Worm (Caenorhabditis elegans) whole organism, young adult: Measurements from ENCODE around the gene dct-6.

ENCODE experiments used
- B0035.1 ChIP-seq: sonication (generic microtip); optimal IDR thresholded peaks from 2 replicates; lab custom pipeline; 2016; ENCODE audit warnings: missing genetic modification characterization, mild to moderate bottlenecking, missing compliant biosample characterization, missing genotype, missing genetic modification reagents
- K12H6.12 ChIP-seq: fragments of 200-800 bp; sonication (Bioruptor generic); optimal IDR thresholded peaks from 2 replicates; lab custom pipeline; 2018; ENCODE audit warnings: mild to moderate bottlenecking, missing genetic modification characterization, missing compliant biosample characterization
- Y67H2A.10 ChIP-seq: fragments of 200-800 bp; sonication (Bioruptor generic); conservative IDR thresholded peaks from 2 replicates; pipeline ENCODE4 v1.3.6; 2022; ENCODE audit warnings: missing genetic modification reagents, missing genetic modification characterization, missing compliant biosample characterization
- ama-1 ChIP-seq, 3 experiments: fragments of 150-350 bp in 1 of 3; sonication (generic microtip) in 2 of 3; optimal IDR thresholded peaks; 2 replicates each; lab custom pipeline; 2014 to 2018; ENCODE audit warnings: missing biosample characterization in 2 of 3, missing genetic modification characterization in 2 of 3, missing genetic modification reagents in 2 of 3
- cebp-2 ChIP-seq: fragments of 200-800 bp; sonication (Bioruptor generic); IDR thresholded peaks from 2 replicates; pipeline ENCODE4 v1.3.6; 2022; ENCODE audit warnings: missing genetic modification characterization, missing compliant biosample characterization
- hsf-1 ChIP-seq: fragments of 200-800 bp; sonication (Bioruptor generic); IDR thresholded peaks from 2 replicates; pipeline ENCODE4 v1.3.6; 2022; ENCODE audit warnings: missing genetic modification reagents, missing genetic modification characterization, missing compliant biosample characterization
- nfya-2 ChIP-seq: fragments of 200-800 bp; sonication (Bioruptor generic); IDR thresholded peaks from 2 replicates; pipeline ENCODE4 v1.3.6; 2022; ENCODE audit warnings: missing genetic modification reagents, missing genetic modification characterization, missing compliant biosample characterization
- sea-2 ChIP-seq: fragments of 200-800 bp; sonication (Bioruptor generic); IDR thresholded peaks from 2 replicates; pipeline ENCODE4 v1.3.6; 2022; ENCODE audit warnings: missing genetic modification characterization, missing compliant biosample characterization
- snpc-1.1 ChIP-seq: sonication (generic microtip); optimal IDR thresholded peaks from 2 replicates; lab custom pipeline; 2017; ENCODE audit warnings: missing genetic modification characterization, mild to moderate bottlenecking, missing compliant biosample characterization, antibody characterized with exemption, moderate library complexity, missing genotype, missing genetic modification reagents; ENCODE audit not compliant: insufficient read depth
- unc-130 ChIP-seq: sonication (generic microtip); optimal IDR thresholded peaks from 2 replicates; lab custom pipeline; 2016; ENCODE audit warnings: missing genetic modification reagents, missing genetic modification characterization, missing compliant biosample characterization

- TF ChIP-seq snpc-1.1 (tag; lab: Kevin White, UChicago) = no peak
- TF ChIP-seq hsf-1 (GFP tag; lab: Robert Waterston, UW) = no peak
- no peak for TF ChIP-seq Y67H2A.10 (GFP tag; lab: Robert Waterston, UW)
- no peak for TF ChIP-seq unc-130
- TF ChIP-seq nfya-2 (GFP tag; lab: Robert Waterston, UW) = no peak
- no peak for TF ChIP-seq sea-2 (GFP tag; lab: Robert Waterston, UW)
- TF ChIP-seq ama-1 (optimal IDR thresholded peaks at IDR 0.05; lab: Kevin White, UChicago) = no peak
- TF ChIP-seq ama-1 (GFP tag; optimal IDR thresholded peaks at IDR 0.05; lab: Kevin White, UChicago) = no peak
- no peak for TF ChIP-seq K12H6.12 (tag; lab: Kevin White, UChicago)
- no peak for TF ChIP-seq cebp-2 (GFP tag; lab: Robert Waterston, UW)
- no peak for TF ChIP-seq B0035.1 (tag; lab: Kevin White, UChicago)
Measured at ce11 chrIII:6002024-6002423, 35.8 kb downstream of the dct-6 start.
